Worm (Caenorhabditis elegans): ENCODE data around the gene srsx-35.

DNA sequence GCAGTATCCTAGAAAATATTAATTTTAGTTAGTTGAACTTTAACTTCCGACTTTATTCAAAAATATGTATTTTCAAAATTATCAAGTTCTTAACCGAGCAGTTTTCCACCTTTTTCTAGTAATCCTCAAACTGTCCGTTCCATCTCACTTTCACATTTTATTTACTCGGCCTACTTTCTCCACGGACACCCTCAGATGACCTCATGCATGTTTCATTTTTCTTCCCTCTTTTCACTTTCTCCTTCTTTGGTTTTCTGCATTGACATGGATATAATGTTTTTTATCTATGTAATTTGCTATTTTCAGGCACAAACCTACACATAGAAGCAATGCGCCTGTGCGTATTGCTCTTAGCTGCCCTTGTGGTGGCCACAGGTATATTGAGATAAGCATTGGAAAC lies 14.3 kb upstream of the srsx-35 start, which contains the start of gene mlt-11:
- no peak for TF ChIP-seq nhr-80 (tag; optimal IDR thresholded peaks at IDR 0.05)
- TF ChIP-seq efl-1 (GFP tag; optimal IDR thresholded peaks at IDR 0.05): no peak
- TF ChIP-seq tbp1 (GFP tag; optimal IDR thresholded peaks at IDR 0.05): no peak
- TF ChIP-seq nhr-27 (tag; optimal IDR thresholded peaks at IDR 0.05): no peak
- no peak for TF ChIP-seq tlf-1 (GFP tag; optimal IDR thresholded peaks at IDR 0.05)
- TF ChIP-seq nhr-120 (GFP tag; IDR thresholded peaks at IDR 0.05): no peak
- no peak for TF ChIP-seq nhr-179 (tag; optimal IDR thresholded peaks at IDR 0.05)
- TF ChIP-seq nfya-1 (tag; optimal IDR thresholded peaks at IDR 0.05; ENCODE audit: borderline replicate concordance, insufficient read depth): no peak
- TF ChIP-seq dox-1 (GFP tag; IDR thresholded peaks at IDR 0.05): no peak
- TF ChIP-seq bed-1 (GFP tag; IDR thresholded peaks at IDR 0.05): no peak
- no peak for TF ChIP-seq mxl-1 (tag; optimal IDR thresholded peaks at IDR 0.05)
- no peak for TF ChIP-seq chd-7 (tag; optimal IDR thresholded peaks at IDR 0.05)
- no peak for TF ChIP-seq nfyb-1 (GFP tag; IDR thresholded peaks at IDR 0.05)
